Fruit fly (Drosophila melanogaster) whole organism, embryonic: ENCODE data around the gene CHES-1-like.

Experiments
- CG31365 ChIP-seq: fragments of 200-800 bp; sonication (Bioruptor generic); optimal IDR thresholded peaks from 2 replicates; lab custom pipeline; 2018; ENCODE audit warnings: missing biosample characterization, mild to moderate bottlenecking, missing genetic modification characterization
- CG8388 ChIP-seq: fragments of 200-800 bp; sonication (Bioruptor generic); optimal IDR thresholded peaks from 2 replicates; lab custom pipeline; 2019; ENCODE audit warnings: missing biosample characterization, mild to moderate bottlenecking, missing genetic modification characterization, moderate library complexity
- CkIIα-i1 ChIP-seq: fragments of 200-800 bp; sonication (Bioruptor generic); IDR thresholded peaks from 2 replicates; pipeline ENCODE4 v1.3.6; 2022; ENCODE audit warnings: missing biosample characterization, missing genetic modification characterization
- Mad ChIP-seq: fragments of 200-800 bp; sonication (Bioruptor generic); optimal IDR thresholded peaks from 2 replicates; lab custom pipeline; 2016; ENCODE audit warnings: missing biosample characterization, missing genetic modification characterization
- dimm ChIP-seq: fragments of 200-800 bp; sonication (Bioruptor generic); IDR thresholded peaks from 2 replicates; pipeline ENCODE4 v1.3.6; 2022; ENCODE audit warnings: missing biosample characterization, missing genetic modification characterization
- fru ChIP-seq: fragments of >200 bp; optimal IDR thresholded peaks from 2 replicates; lab custom pipeline; 2017

dm6 chrX:7715433-7715832, 6.2 kb upstream of the CHES-1-like start:
- no peak for TF ChIP-seq Mad (GFP tag; lab: Kevin White, UChicago)
- no peak for TF ChIP-seq CG8388
- TF ChIP-seq CG31365 (tag; lab: Kevin White, UChicago), result no peak
- TF ChIP-seq CkIIα-i1 (GFP tag; lab: Robert Waterston, UW), result no peak
- TF ChIP-seq fru (lab: Kevin White, UChicago), result no peak
- TF ChIP-seq dimm, result no peak
